Worm (Caenorhabditis elegans): ENCODE data around the gene srx-42.
A peak's percentile ranks its signal among the peaks of the same experiment; 100 is the strongest.

Gene srx-42

ce11 chrV:13946385-13947019, 25.7 kb downstream of the srx-42 start, which contains the start of the genes srx-10 and clec-226:
TSS of gene srx-10 (minus strand) at chrV:13946485.
TSS of gene clec-226 (plus strand) at chrV:13946969.
- TF ChIP-seq dpl-1 (GFP tag; optimal IDR thresholded peaks at IDR 0.05) (no peak), spr-1 (tag; optimal IDR thresholded peaks at IDR 0.05) (no peak)

DNA sequence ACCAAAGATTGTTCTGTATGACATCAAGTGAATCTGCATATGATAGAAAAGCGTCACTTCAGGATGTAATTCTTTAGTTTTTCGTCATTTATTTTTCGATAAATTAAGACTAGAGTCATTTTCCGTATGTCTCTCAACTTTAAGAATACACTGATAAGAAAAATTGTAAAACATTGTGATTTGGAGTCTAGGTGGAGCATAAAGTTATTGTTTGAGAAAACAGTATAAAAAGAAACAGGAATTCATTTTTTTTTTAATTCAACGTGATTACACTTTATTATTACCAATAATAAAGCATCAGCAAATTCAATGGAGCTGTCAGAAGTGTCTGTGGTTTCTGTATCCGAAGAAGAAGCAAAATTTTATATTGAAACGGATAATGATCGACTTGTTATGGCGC, 28.2 kb downstream of the srx-42 start, which contains the start of gene R10D12.6:
TSS of gene R10D12.6 (plus strand) at position 301 of the 400 bp plus-strand sequence.
- no peak for TF ChIP-seq egl-27 (tag; optimal IDR thresholded peaks at IDR 0.05)
- TF ChIP-seq pqm-1 (tag; optimal IDR thresholded peaks at IDR 0.05): peak; percentile 3
- peak; percentile 52 for TF ChIP-seq nhr-28 (tag; optimal IDR thresholded peaks at IDR 0.05)

ce11 chrV:13949752-13950151, 28.9 kb downstream of the srx-42 start, which contains the start of gene R10D12.7:
TSS of gene R10D12.7 (plus strand) at chrV:13950052.
- TF ChIP-seq jun-1 (tag; optimal IDR thresholded peaks at IDR 0.05) (no peak), unc-39 (tag; optimal IDR thresholded peaks at IDR 0.05) (no peak), pha-4 (GFP tag; IDR thresholded peaks at IDR 0.05) (no peak), pha-4 (tag; optimal IDR thresholded peaks at IDR 0.05) (no peak), attf-4 (tag; optimal IDR thresholded peaks at IDR 0.05) (no peak), F44E2.7 (GFP tag; IDR thresholded peaks at IDR 0.05) (no peak), zag-1 (tag; optimal IDR thresholded peaks at IDR 0.05) (no peak), mxl-3 (GFP tag; optimal IDR thresholded peaks at IDR 0.05) (no peak), mdt-29 (GFP tag; IDR thresholded peaks at IDR 0.05) (no peak), vab-7 (GFP tag; IDR thresholded peaks at IDR 0.05) (no peak), unc-130 (GFP tag; optimal IDR thresholded peaks at IDR 0.05) (no peak), duxl-1 (tag; optimal IDR thresholded peaks at IDR 0.05; ENCODE audit: poor library complexity) (no peak), T26A8.4 (GFP tag; IDR thresholded peaks at IDR 0.05) (no peak), daf-16 (GFP tag; optimal IDR thresholded peaks at IDR 0.05) (no peak), daf-16 (tag; optimal IDR thresholded peaks at IDR 0.05) (no peak), daf-19 (GFP tag; conservative IDR thresholded peaks at IDR 0.05) (no peak), nhr-42 (GFP tag; IDR thresholded peaks at IDR 0.05) (no peak), mdl-1 (tag; optimal IDR thresholded peaks at IDR 0.05) (no peak), nhr-111 (GFP tag; optimal IDR thresholded peaks at IDR 0.05) (no peak)

DNA sequence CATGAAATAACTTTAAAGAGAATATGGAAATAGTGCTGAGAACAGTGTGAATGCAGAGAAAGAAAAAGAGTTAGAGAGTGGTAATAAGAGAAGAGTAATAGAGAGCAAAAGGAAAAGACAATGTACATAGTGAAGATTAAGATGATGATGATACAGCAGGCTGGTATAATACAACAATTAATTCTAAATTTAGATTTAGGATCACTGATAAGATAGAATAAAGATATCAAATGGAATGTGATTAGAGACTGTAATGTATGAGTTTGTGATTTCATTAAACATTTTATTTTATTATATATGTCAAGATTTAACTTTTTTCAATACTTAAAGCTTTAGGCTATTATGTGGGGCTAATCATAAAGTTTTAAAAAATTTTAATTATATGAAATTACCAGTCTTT, 32.4 kb downstream of the srx-42 start, which contains the start of gene R10D12.8:
TSS of gene R10D12.8 (minus strand) at position 101 of the 400 bp plus-strand sequence.
- TF ChIP-seq nhr-28 (tag; optimal IDR thresholded peaks at IDR 0.05): peak; percentile 10
- no peak for TF ChIP-seq dmd-8 (GFP tag; IDR thresholded peaks at IDR 0.05)

ce11 chrV:13954056-13954455, 33.2 kb downstream of the srx-42 start, which contains the start of gene swt-6:
TSS of gene swt-6 (plus strand) at chrV:13954356.
- peak; percentile 87 for TF ChIP-seq nhr-28 (tag; optimal IDR thresholded peaks at IDR 0.05)
- peak; percentile 17 for TF ChIP-seq pqm-1 (tag; optimal IDR thresholded peaks at IDR 0.05)
- TF ChIP-seq F10B5.3 (tag; optimal IDR thresholded peaks at IDR 0.05): no peak
- no peak for TF ChIP-seq cey-2 (tag; optimal IDR thresholded peaks at IDR 0.05; ENCODE audit: borderline replicate concordance, insufficient read depth)
- peak; percentile 7 for TF ChIP-seq aha-1 (tag)
- no peak for TF ChIP-seq nhr-237 (tag; optimal IDR thresholded peaks at IDR 0.05)

ce11 chrV:13955370-13956089, 34.7 kb downstream of the srx-42 start:
- peak; percentile 18 for TF ChIP-seq dve-1 (tag; optimal IDR thresholded peaks at IDR 0.05; ENCODE audit: insufficient read depth)
- TF ChIP-seq ceh-62 (tag; optimal IDR thresholded peaks at IDR 0.05): no peak
- TF ChIP-seq tra-1 (GFP tag; IDR thresholded peaks at IDR 0.05): no peak
- no peak for TF ChIP-seq daf-8 (GFP tag; IDR thresholded peaks at IDR 0.05)
- TF ChIP-seq hmg-1.1 (GFP tag; IDR thresholded peaks at IDR 0.05): no peak
- TF ChIP-seq mes-2 (tag; optimal IDR thresholded peaks at IDR 0.05; ENCODE audit: poor library complexity, severe bottlenecking): no peak
- peak in 1 of 2 experiments; percentile 91 for TF ChIP-seq unc-62 (GFP tag; optimal IDR thresholded peaks at IDR 0.05 in 1 of 2)
- TF ChIP-seq unc-62 (tag; optimal IDR thresholded peaks at IDR 0.05): no peak
- TF ChIP-seq F49E8.2 (tag; optimal IDR thresholded peaks at IDR 0.05; ENCODE audit: borderline replicate concordance): no peak
- no peak for TF ChIP-seq ZK337.2 (GFP tag; IDR thresholded peaks at IDR 0.05)
- no peak for TF ChIP-seq jun-1 (tag; optimal IDR thresholded peaks at IDR 0.05)
- TF ChIP-seq skn-1 (tag; optimal IDR thresholded peaks at IDR 0.05): no peak
- no peak for TF ChIP-seq Y75B8A.6 (GFP tag; IDR thresholded peaks at IDR 0.05)
- no peak for TF ChIP-seq daf-16 (GFP tag; optimal IDR thresholded peaks at IDR 0.05)
- peak; percentile 29 for TF ChIP-seq daf-16 (tag; optimal IDR thresholded peaks at IDR 0.05)
